Fruit fly (Drosophila melanogaster): Measurements from ENCODE around the gene CG31886.

The CG31886 gene

dm6 chr2L:8959001-8959461, at the start of gene CG31886:
Gene CG31886, minus strand, starts transcription at chr2L:8959051.
- TF ChIP-seq acj6 (GFP tag; optimal IDR thresholded peaks at IDR 0.05): peak; percentile 10
- TF ChIP-seq Smox (GFP tag; optimal IDR thresholded peaks at IDR 0.05): no peak
- peak; percentile 56 for TF ChIP-seq OdsH (GFP tag; optimal IDR thresholded peaks at IDR 0.05)
- peak; percentile 44 for TF ChIP-seq CG11294 (GFP tag; IDR thresholded peaks at IDR 0.05)
- TF ChIP-seq salr (GFP tag; optimal IDR thresholded peaks at IDR 0.05): peak in 1 of 2 experiments; percentile 11
- peak; percentile 84; the same call in 2 of the 3 replicates for TF ChIP-seq CG8119 (GFP tag; IDR thresholded peaks at IDR 0.05)
- peak; percentile 75 for TF ChIP-seq CG32006 (GFP tag; optimal IDR thresholded peaks at IDR 0.05)
- TF ChIP-seq Eip75B (GFP tag; optimal IDR thresholded peaks at IDR 0.05): no peak
- TF ChIP-seq Lpt (GFP tag; optimal IDR thresholded peaks at IDR 0.05): no peak
- no peak for TF ChIP-seq CG7368 (GFP tag; optimal IDR thresholded peaks at IDR 0.05)
- TF ChIP-seq fkh (GFP tag; optimal IDR thresholded peaks at IDR 0.05): peak; percentile 56
- no peak for TF ChIP-seq Sox14 (GFP tag; optimal IDR thresholded peaks at IDR 0.05)
- peak; percentile 82; the same call in 2 of the 3 replicates for TF ChIP-seq eg (GFP tag; IDR thresholded peaks at IDR 0.05)
- TF ChIP-seq topi (GFP tag; optimal IDR thresholded peaks at IDR 0.05): no peak
- peak; percentile 24 for TF ChIP-seq svp (GFP tag)
- TF ChIP-seq Hr4 (GFP tag; optimal IDR thresholded peaks at IDR 0.05): peak; percentile 15
- TF ChIP-seq CG11902 (GFP tag; optimal IDR thresholded peaks at IDR 0.05): no peak
- TF ChIP-seq CG16779 (tag; optimal IDR thresholded peaks at IDR 0.05): peak; percentile 29
- TF ChIP-seq CG11762 (GFP tag; optimal IDR thresholded peaks at IDR 0.05; ENCODE audit: insufficient read depth): no peak
- TF ChIP-seq ss (GFP tag; optimal IDR thresholded peaks at IDR 0.05): no peak
- TF ChIP-seq CG6854 (GFP tag; optimal IDR thresholded peaks at IDR 0.05): no peak
- TF ChIP-seq CG3032 (tag; optimal IDR thresholded peaks at IDR 0.05): no peak
- TF ChIP-seq CG34406 (GFP tag; optimal IDR thresholded peaks at IDR 0.05): no peak
- no peak for TF ChIP-seq dac (GFP tag; optimal IDR thresholded peaks at IDR 0.05)
- peak; percentile 73 for TF ChIP-seq CG6276 (GFP tag; optimal IDR thresholded peaks at IDR 0.05)
- TF ChIP-seq fd59A (GFP tag; optimal IDR thresholded peaks at IDR 0.05): no peak
- TF ChIP-seq CG8319 (GFP tag; optimal IDR thresholded peaks at IDR 0.05): no peak
- TF ChIP-seq Ets96B (tag; optimal IDR thresholded peaks at IDR 0.05): no peak
- no peak for TF ChIP-seq Met (GFP tag; optimal IDR thresholded peaks at IDR 0.05)
- TF ChIP-seq vri (GFP tag; optimal IDR thresholded peaks at IDR 0.05): no peak
- no peak for TF ChIP-seq net (GFP tag; optimal IDR thresholded peaks at IDR 0.05)
- TF ChIP-seq achi (GFP tag; optimal IDR thresholded peaks at IDR 0.05): peak; percentile 45
- no peak for TF ChIP-seq esn (GFP tag; optimal IDR thresholded peaks at IDR 0.05)
- TF ChIP-seq CG15336 (GFP tag; IDR thresholded peaks at IDR 0.05): no peak; the same call in 1 of the 2 replicates
- TF ChIP-seq Gug (GFP tag; IDR thresholded peaks at IDR 0.05): no peak; the same call in 1 of the 2 replicates
- TF ChIP-seq CG10669 (GFP tag; optimal IDR thresholded peaks at IDR 0.05): peak; percentile 1
- TF ChIP-seq CG4318 (GFP tag; optimal IDR thresholded peaks at IDR 0.05): peak; percentile 17
- TF ChIP-seq pdm3 (GFP tag; optimal IDR thresholded peaks at IDR 0.05): peak; percentile 25
- TF ChIP-seq Eip93F (GFP tag; optimal IDR thresholded peaks at IDR 0.05): no peak
- TF ChIP-seq fd85E (GFP tag; optimal IDR thresholded peaks at IDR 0.05): no peak
- TF ChIP-seq CG8632 (GFP tag; optimal IDR thresholded peaks at IDR 0.05): no peak
- no peak for TF ChIP-seq CG6163 (GFP tag; IDR thresholded peaks at IDR 0.05)
- no peak for TF ChIP-seq CG9139 (GFP tag; optimal IDR thresholded peaks at IDR 0.05)
- peak; percentile 20 for TF ChIP-seq CG3919 (GFP tag; optimal IDR thresholded peaks at IDR 0.05)
- TF ChIP-seq CG6808 (GFP tag; optimal IDR thresholded peaks at IDR 0.05): no peak
- no peak for TF ChIP-seq dsx (GFP tag; optimal IDR thresholded peaks at IDR 0.05; ENCODE audit: poor library complexity, severe bottlenecking)
- no peak for TF ChIP-seq CG31627 (GFP tag; optimal IDR thresholded peaks at IDR 0.05)
- TF ChIP-seq CG6792 (GFP tag; optimal IDR thresholded peaks at IDR 0.05): no peak
- TF ChIP-seq Sox102F (GFP tag; optimal IDR thresholded peaks at IDR 0.05): no peak
- no peak for TF ChIP-seq Blimp-1 (GFP tag; optimal IDR thresholded peaks at IDR 0.05)
- TF ChIP-seq CG1621 (tag; optimal IDR thresholded peaks at IDR 0.05): no peak
- no peak for TF ChIP-seq Eip78C (GFP tag)

Measured in whole organism, prepupa.